Fruit fly (Drosophila melanogaster) Kc167 (cell line): ENCODE results near the gene CG17597.

Experiments
- Myc ChIP-seq: fragments of >200 bp; optimal IDR thresholded peaks from 2 replicates; lab custom pipeline; 2017; ENCODE audit warnings: missing external identifiers
- Sin3A ChIP-seq: fragments of >200 bp; optimal IDR thresholded peaks from 2 replicates; lab custom pipeline; 2018; ENCODE audit warnings: missing external identifiers
- h ChIP-seq: fragments of >200 bp; optimal IDR thresholded peaks from 3 replicates; lab custom pipeline; 2018; ENCODE audit warnings: missing external identifiers
- insv ChIP-seq: fragments of >200 bp; optimal IDR thresholded peaks from 3 replicates; lab custom pipeline; 2018; ENCODE audit warnings: missing external identifiers
- psq ChIP-seq: fragments of >200 bp; optimal IDR thresholded peaks from 2 replicates; lab custom pipeline; 2017; ENCODE audit warnings: missing external identifiers

dm6 chr2L:18818397-18818796 lies 12.6 kb downstream of the CG17597 start:
- TF ChIP-seq h (lab: Kevin White, UChicago): no peak
- no peak for TF ChIP-seq insv
- no peak for TF ChIP-seq Sin3A (lab: Kevin White, UChicago)
- no peak for TF ChIP-seq psq
- TF ChIP-seq Myc (lab: Kevin White, UChicago): no peak
